Worm (Caenorhabditis elegans) whole organism, mixed stage, embryonic: ENCODE measurements around the gene T16G1.2.

Experiments
- M03D4.4 ChIP-seq: sonication (generic microtip); optimal IDR thresholded peaks from 2 replicates; lab custom pipeline; 2017; ENCODE audit warnings: mild to moderate bottlenecking, missing genetic modification characterization, missing compliant biosample characterization
- blmp-1 ChIP-seq: fragments of 150-350 bp; optimal IDR thresholded peaks from 2 replicates; lab custom pipeline; 2014; ENCODE audit warnings: missing biosample characterization, missing genetic modification characterization
- ceh-39 ChIP-seq: fragments of 150-350 bp; optimal IDR thresholded peaks from 2 replicates; lab custom pipeline; 2014; ENCODE audit warnings: missing biosample characterization, missing genetic modification characterization
- ceh-43 ChIP-seq: fragments of 200-800 bp; sonication (Bioruptor generic); optimal IDR thresholded peaks from 2 replicates; lab custom pipeline; 2018; ENCODE audit warnings: mild to moderate bottlenecking, missing genetic modification characterization, moderate library complexity, missing compliant biosample characterization
- ceh-83 ChIP-seq: fragments of 200-800 bp; sonication (Bioruptor generic); optimal IDR thresholded peaks from 2 replicates; lab custom pipeline; 2018; ENCODE audit warnings: mild to moderate bottlenecking, missing genetic modification characterization, missing compliant biosample characterization
- ces-1 ChIP-seq: fragments of 150-350 bp; optimal IDR thresholded peaks from 2 replicates; lab custom pipeline; 2014; ENCODE audit warnings: missing biosample characterization, missing genetic modification reagents, missing genetic modification characterization
- cnd-1 ChIP-seq: fragments of 200-800 bp; sonication (Bioruptor generic); optimal IDR thresholded peaks from 2 replicates; lab custom pipeline; 2018; ENCODE audit warnings: mild to moderate bottlenecking, missing genetic modification characterization, missing compliant biosample characterization
- drap-1 ChIP-seq: fragments of 200-800 bp; sonication (Bioruptor generic); optimal IDR thresholded peaks from 3 replicates; lab custom pipeline; 2018; ENCODE audit warnings: mild to moderate bottlenecking, missing genetic modification characterization, missing compliant biosample characterization
- elt-1 ChIP-seq: sonication (generic microtip); optimal IDR thresholded peaks from 2 replicates; lab custom pipeline; 2017; ENCODE audit warnings: missing genetic modification characterization, mild to moderate bottlenecking, missing compliant biosample characterization, antibody characterized with exemption, moderate library complexity, borderline replicate concordance; ENCODE audit not compliant: insufficient read depth
- elt-3 ChIP-seq: fragments of 150-350 bp; optimal IDR thresholded peaks from 2 replicates; lab custom pipeline; 2014; ENCODE audit warnings: missing biosample characterization, missing genetic modification characterization
- flh-1 ChIP-seq: fragments of 200-800 bp; sonication (Bioruptor generic); optimal IDR thresholded peaks from 2 replicates; lab custom pipeline; 2018; ENCODE audit warnings: mild to moderate bottlenecking, missing genetic modification characterization, moderate library complexity, missing compliant biosample characterization
- ham-2 ChIP-seq: fragments of 200-800 bp; sonication (Bioruptor generic); optimal IDR thresholded peaks from 2 replicates; lab custom pipeline; 2018; ENCODE audit warnings: mild to moderate bottlenecking, missing genetic modification characterization, missing compliant biosample characterization
- lin-13 ChIP-seq: fragments of 150-350 bp; optimal IDR thresholded peaks from 2 replicates; lab custom pipeline; 2014; ENCODE audit warnings: missing biosample characterization, missing genetic modification characterization
- lin-32 ChIP-seq: fragments of 200-800 bp; sonication (Bioruptor generic); optimal IDR thresholded peaks from 2 replicates; lab custom pipeline; 2018; ENCODE audit warnings: mild to moderate bottlenecking, missing genetic modification characterization, missing compliant biosample characterization
- lsy-2 ChIP-seq: fragments of 150-350 bp; optimal IDR thresholded peaks from 2 replicates; lab custom pipeline; 2014; ENCODE audit warnings: missing biosample characterization, missing genetic modification characterization
- mab-5 ChIP-seq: fragments of 150-350 bp; optimal IDR thresholded peaks from 2 replicates; lab custom pipeline; 2014; ENCODE audit warnings: missing biosample characterization, missing genetic modification characterization
- mep-1 ChIP-seq: fragments of 150-350 bp; optimal IDR thresholded peaks from 2 replicates; lab custom pipeline; 2017; ENCODE audit warnings: missing biosample characterization, missing genetic modification reagents, missing genetic modification characterization, inconsistent platforms
- mls-2 ChIP-seq: sonication (generic microtip); optimal IDR thresholded peaks from 2 replicates; lab custom pipeline; 2016; ENCODE audit warnings: mild to moderate bottlenecking, missing genetic modification characterization, moderate library complexity, missing compliant biosample characterization
- nhr-2 ChIP-seq: fragments of 150-350 bp; optimal IDR thresholded peaks from 2 replicates; lab custom pipeline; 2014; ENCODE audit warnings: missing biosample characterization, missing genetic modification characterization
- nhr-237 ChIP-seq: fragments of 150-350 bp; optimal IDR thresholded peaks from 2 replicates; lab custom pipeline; 2014; ENCODE audit warnings: missing biosample characterization, missing genetic modification characterization
- nhr-28 ChIP-seq: fragments of 150-350 bp; optimal IDR thresholded peaks from 2 replicates; lab custom pipeline; 2014; ENCODE audit warnings: missing biosample characterization, missing genetic modification characterization
- nhr-76 ChIP-seq: sonication (generic microtip); optimal IDR thresholded peaks from 2 replicates; lab custom pipeline; 2017; ENCODE audit warnings: missing biosample characterization, missing genetic modification characterization
- sem-2 ChIP-seq: fragments of 200-800 bp; sonication (Bioruptor generic); optimal IDR thresholded peaks from 2 replicates; lab custom pipeline; 2018; ENCODE audit warnings: mild to moderate bottlenecking, missing genetic modification characterization, missing compliant biosample characterization
- snpc-4 ChIP-seq: fragments of 150-350 bp; optimal IDR thresholded peaks from 2 replicates; lab custom pipeline; 2014; ENCODE audit warnings: missing biosample characterization, missing genetic modification characterization
- sptf-1 ChIP-seq: sonication (generic microtip); optimal IDR thresholded peaks from 2 replicates; lab custom pipeline; 2017; ENCODE audit warnings: mild to moderate bottlenecking, missing genetic modification characterization, moderate library complexity, missing compliant biosample characterization
- tbx-8 ChIP-seq: fragments of 200-800 bp; sonication (Bioruptor generic); optimal IDR thresholded peaks from 2 replicates; lab custom pipeline; 2018; ENCODE audit warnings: mild to moderate bottlenecking, missing genetic modification characterization, moderate library complexity, missing compliant biosample characterization
- unc-120 ChIP-seq: sonication (generic microtip); optimal IDR thresholded peaks from 2 replicates; lab custom pipeline; 2017; ENCODE audit warnings: missing genetic modification characterization, missing compliant biosample characterization; ENCODE audit not compliant: poor library complexity, severe bottlenecking
- unc-39 ChIP-seq: fragments of 150-350 bp; optimal IDR thresholded peaks from 2 replicates; lab custom pipeline; 2014; ENCODE audit warnings: missing biosample characterization, missing genetic modification characterization
- unc-62 ChIP-seq: fragments of 150-350 bp; optimal IDR thresholded peaks from 2 replicates; lab custom pipeline; 2014; ENCODE audit warnings: missing biosample characterization, missing genetic modification reagents, missing genetic modification characterization

T16G1.2 gene

ce11 chrV:12967110-12967509, 37.8 kb downstream of the T16G1.2 start, which contains the start of gene R186.3:
TSS of gene R186.3 (minus strand) at chrV:12967210.
- TF ChIP-seq mab-5, result no peak
- no peak for TF ChIP-seq nhr-76 (tag; lab: Kevin White, UChicago)
- no peak for TF ChIP-seq unc-62 (GFP tag; lab: Kevin White, UChicago)
- no peak for TF ChIP-seq nhr-2 (tag; lab: Kevin White, UChicago)
- no peak for TF ChIP-seq elt-1 (tag; lab: Kevin White, UChicago)
- TF ChIP-seq nhr-237, result no peak
- no peak for TF ChIP-seq sem-2 (GFP tag; lab: Kevin White, UChicago)
- no peak for TF ChIP-seq snpc-4
- no peak for TF ChIP-seq ham-2 (GFP tag; lab: Kevin White, UChicago)
- no peak for TF ChIP-seq ceh-83 (GFP tag; lab: Kevin White, UChicago)
- no peak for TF ChIP-seq nhr-28 (tag; lab: Kevin White, UChicago)
- no peak for TF ChIP-seq unc-39 (tag; lab: Kevin White, UChicago)
- TF ChIP-seq mep-1 (tag; lab: Kevin White, UChicago), result no peak
- TF ChIP-seq lin-32 (GFP tag; lab: Kevin White, UChicago), result no peak
- no peak for TF ChIP-seq tbx-8 (GFP tag; lab: Kevin White, UChicago)
- TF ChIP-seq flh-1 (GFP tag; lab: Kevin White, UChicago), result no peak
- TF ChIP-seq elt-3 (tag; lab: Kevin White, UChicago), result no peak
- TF ChIP-seq M03D4.4 (tag; lab: Kevin White, UChicago), result no peak
- TF ChIP-seq cnd-1 (tag; lab: Kevin White, UChicago), result no peak

DNA sequence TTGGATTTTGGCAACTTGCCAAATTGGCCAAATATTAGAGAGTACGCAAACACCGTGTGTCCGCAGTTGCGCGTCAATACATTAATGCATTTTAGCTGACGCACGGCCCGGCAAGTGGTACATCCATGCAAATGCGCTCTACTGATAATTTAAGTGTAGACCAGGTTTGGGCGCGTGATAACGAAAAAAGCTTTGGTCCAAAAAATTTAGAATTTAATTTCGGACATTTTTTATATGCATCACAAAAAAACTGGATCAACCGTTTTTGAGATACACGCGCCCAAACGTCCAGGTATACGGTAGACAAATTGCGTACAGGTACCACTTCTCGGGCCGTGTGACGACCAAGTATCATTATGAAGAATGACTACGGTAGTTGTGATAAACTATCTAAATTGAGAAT, 38.6 kb downstream of the T16G1.2 start, which contains the start of gene R186.8:
TSS of gene R186.8 (minus strand) at position 58 of the 403 bp plus-strand sequence.
- TF ChIP-seq unc-120 (tag; lab: Kevin White, UChicago), result peak; percentile 51
- peak; percentile 21 for TF ChIP-seq lin-13 (tag; lab: Kevin White, UChicago)
- peak; percentile 63 for TF ChIP-seq ces-1 (GFP tag; lab: Kevin White, UChicago)
- TF ChIP-seq mls-2 (tag; lab: Kevin White, UChicago), result peak; percentile 20
- TF ChIP-seq nhr-237, result peak; percentile 23
- TF ChIP-seq lsy-2, result peak; percentile 90
- peak; percentile 15 for TF ChIP-seq sptf-1 (tag; lab: Kevin White, UChicago)

DNA sequence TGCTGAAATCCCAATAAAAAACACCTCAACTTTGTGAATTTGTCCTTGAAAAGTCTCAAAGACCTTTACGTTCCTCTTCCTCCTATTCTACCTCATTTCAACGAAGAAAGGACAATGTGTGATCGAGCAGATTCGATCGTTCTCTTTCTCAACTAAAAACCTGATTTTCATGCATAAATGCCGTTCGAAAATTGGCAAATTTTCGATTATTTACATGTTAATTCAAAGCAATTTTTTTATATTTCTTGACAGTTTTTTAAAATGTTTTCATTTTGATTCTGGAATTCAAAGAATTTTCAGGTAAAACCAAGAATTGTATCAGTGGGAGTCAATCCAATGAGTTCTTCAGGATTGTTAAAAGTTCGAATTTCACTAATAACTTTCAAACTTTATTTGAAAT, 39.3 kb downstream of the T16G1.2 start, which contains the start of gene lin-46:
TSS of gene lin-46 (plus strand) at position 301 of the 400 bp plus-strand sequence.
- no peak for TF ChIP-seq M03D4.4 (tag; lab: Kevin White, UChicago)
- TF ChIP-seq elt-3 (tag; lab: Kevin White, UChicago), result no peak
- TF ChIP-seq lsy-2, result no peak
- no peak for TF ChIP-seq unc-62 (GFP tag; lab: Kevin White, UChicago)
- TF ChIP-seq unc-39 (tag; lab: Kevin White, UChicago), result no peak
- no peak for TF ChIP-seq drap-1 (GFP tag; lab: Kevin White, UChicago)
- TF ChIP-seq ceh-39, result no peak
- no peak for TF ChIP-seq blmp-1
- no peak for TF ChIP-seq ceh-83 (GFP tag; lab: Kevin White, UChicago)
- TF ChIP-seq ceh-43 (GFP tag; lab: Kevin White, UChicago), result no peak

- TF ChIP-seq snpc-4 (no peak), cnd-1 (tag; lab: Kevin White, UChicago) (no peak), drap-1 (GFP tag; lab: Kevin White, UChicago) (no peak), lin-13 (tag; lab: Kevin White, UChicago) (no peak), mep-1 (tag; lab: Kevin White, UChicago) (peak; percentile 15), lsy-2 (peak; percentile 57), nhr-28 (tag; lab: Kevin White, UChicago) (no peak), nhr-76 (tag; lab: Kevin White, UChicago) (no peak), lin-32 (GFP tag; lab: Kevin White, UChicago) (no peak), nhr-237 (no peak), elt-3 (tag; lab: Kevin White, UChicago) (no peak), blmp-1 (no peak), unc-39 (tag; lab: Kevin White, UChicago) (no peak), tbx-8 (GFP tag; lab: Kevin White, UChicago) (no peak), sem-2 (GFP tag; lab: Kevin White, UChicago) (no peak), M03D4.4 (tag; lab: Kevin White, UChicago) (no peak), sptf-1 (tag; lab: Kevin White, UChicago) (no peak), ces-1 (GFP tag; lab: Kevin White, UChicago) (peak; percentile 79)
Measured at ce11 chrV:12970575-12971160, 41.4 kb downstream of the T16G1.2 start, which contains the start of gene pnn-1. TSS of gene pnn-1 (plus strand) at chrV:12971110.
